Worm (Caenorhabditis elegans): ENCODE results near the gene nhr-182.

Gene nhr-182

ce11 chrV:2207527-2207926 lies 52.2 kb downstream of the nhr-182 start:
- TF ChIP-seq med-1 (GFP tag; optimal IDR thresholded peaks at IDR 0.05; ENCODE audit: insufficient read depth) (no peak), ref-1 (GFP tag; conservative IDR thresholded peaks at IDR 0.05) (no peak), ztf-23 (GFP tag; IDR thresholded peaks at IDR 0.05) (no peak)
